Worm (Caenorhabditis elegans) whole organism, early embryonic: ENCODE results near the gene flap-1.

Source experiments
- F13C5.2 ChIP-seq: sonication (generic microtip); optimal IDR thresholded peaks from 2 replicates; lab custom pipeline; 2017; ENCODE audit warnings: mild to moderate bottlenecking, missing genetic modification characterization, inconsistent platforms, missing compliant biosample characterization
- ama-1 ChIP-seq: fragments of 150-350 bp; optimal IDR thresholded peaks from 2 replicates; lab custom pipeline; 2014
- ceh-13 ChIP-seq: fragments of 200-800 bp; sonication (Bioruptor generic); optimal IDR thresholded peaks from 2 replicates; lab custom pipeline; 2018; ENCODE audit warnings: mild to moderate bottlenecking, missing genetic modification characterization, missing compliant biosample characterization
- hmbx-1 ChIP-seq: sonication (generic microtip); optimal IDR thresholded peaks from 2 replicates; lab custom pipeline; 2016; ENCODE audit warnings: mild to moderate bottlenecking, missing genetic modification characterization, missing compliant biosample characterization
- hnd-1 ChIP-seq: sonication (generic microtip); optimal IDR thresholded peaks from 2 replicates; lab custom pipeline; 2016; ENCODE audit warnings: missing genetic modification characterization, missing compliant biosample characterization
- pes-1 ChIP-seq: fragments of 200-800 bp; sonication (Bioruptor generic); IDR thresholded peaks from 2 replicates; pipeline ENCODE4 v1.3.6; 2022; ENCODE audit warnings: missing genetic modification reagents, missing genetic modification characterization, missing compliant biosample characterization
- scrt-1 ChIP-seq: fragments of 200-800 bp; sonication (Bioruptor generic); IDR thresholded peaks from 2 replicates; pipeline ENCODE4 v1.3.6; 2022; ENCODE audit warnings: missing genetic modification characterization, missing compliant biosample characterization
- tbx-11 ChIP-seq: fragments of 200-800 bp; sonication (Bioruptor generic); IDR thresholded peaks from 2 replicates; pipeline ENCODE4 v1.3.6; 2022; ENCODE audit warnings: missing genetic modification characterization, missing compliant biosample characterization
- tbx-37 ChIP-seq: fragments of 200-800 bp; sonication (Bioruptor generic); conservative IDR thresholded peaks from 2 replicates; pipeline ENCODE4 v1.3.6; 2022; ENCODE audit warnings: missing genetic modification reagents, missing genetic modification characterization, missing compliant biosample characterization
- tra-4 ChIP-seq: sonication (generic microtip); optimal IDR thresholded peaks from 2 replicates; lab custom pipeline; 2017; ENCODE audit warnings: missing genetic modification characterization, missing compliant biosample characterization

DNA sequence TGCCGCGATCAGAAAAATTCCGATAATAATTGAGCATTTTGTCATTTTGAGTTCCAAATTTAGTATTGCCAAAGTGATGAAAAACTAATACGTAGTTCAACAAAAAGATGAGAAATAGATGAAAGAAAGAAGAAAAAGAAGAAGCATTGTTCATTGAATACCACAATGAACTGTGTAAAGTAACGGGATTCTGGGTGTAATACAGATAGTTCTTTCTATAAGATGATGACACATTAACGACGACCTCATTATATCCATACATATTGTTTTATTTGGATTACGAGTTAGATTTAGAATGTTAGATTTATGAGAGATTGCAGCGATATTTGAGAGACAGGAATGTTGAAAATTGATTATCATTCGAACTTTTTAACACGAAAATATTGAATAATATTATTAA lies 37.1 kb downstream of the flap-1 start, which contains the start of gene K04C2.5:
- TF ChIP-seq tbx-37 (GFP tag; lab: Robert Waterston, UW): no peak
- TF ChIP-seq pes-1 (GFP tag; lab: Robert Waterston, UW): no peak
- no peak for TF ChIP-seq ama-1 (lab: Kevin White, UChicago)
- no peak for TF ChIP-seq tra-4 (tag; lab: Kevin White, UChicago)
- TF ChIP-seq F13C5.2 (tag; lab: Kevin White, UChicago): no peak
- TF ChIP-seq tbx-11 (GFP tag; lab: Robert Waterston, UW): no peak
- no peak for TF ChIP-seq hnd-1 (tag; lab: Kevin White, UChicago)
- no peak for TF ChIP-seq ceh-13 (GFP tag; lab: Kevin White, UChicago)
- TF ChIP-seq scrt-1 (GFP tag; lab: Robert Waterston, UW): no peak
- TF ChIP-seq hmbx-1 (tag; lab: Kevin White, UChicago): no peak
